1 fruit fly cellular context compared by ENCODE assay signal in genomic region chr2L:10697992-10698391, dm6.
TF ChIP-seq lines count a peak whose summit lies in the region.

CG7300 (minus strand) TSS chr2L:10698043.

TF ChIP-seq in whole organism, embryonic, 481 proteins besides CTCF, POLR2A, EP300 and RAD21 (continued from another document and continues in another):
- TF ChIP-seq HHEX (GFP tag; optimal IDR thresholded peaks at IDR 0.05; lab: Kevin White, UChicago), result peak; percentile 35
- peak; percentile 12 for TF ChIP-seq Sox100B (GFP tag; optimal IDR thresholded peaks at IDR 0.05; lab: Kevin White, UChicago)
- TF ChIP-seq CG2875 (GFP tag; optimal IDR thresholded peaks at IDR 0.05; lab: Kevin White, UChicago), result no peak
- TF ChIP-seq CG32767 (GFP tag; IDR thresholded peaks at IDR 0.05; lab: Robert Waterston, UW), result no peak
- no peak for TF ChIP-seq CG18476 (GFP tag; optimal IDR thresholded peaks at IDR 0.05; lab: Kevin White, UChicago)
- peak; percentile 40 for TF ChIP-seq mam (GFP tag; optimal IDR thresholded peaks at IDR 0.05; lab: Kevin White, UChicago)
- TF ChIP-seq tio (GFP tag; optimal IDR thresholded peaks at IDR 0.05; lab: Kevin White, UChicago), result peak; percentile 18
- peak; percentile 17 for TF ChIP-seq CG9727 (GFP tag; optimal IDR thresholded peaks at IDR 0.05; lab: Kevin White, UChicago)
- no peak for TF ChIP-seq Trl (optimal IDR thresholded peaks at IDR 0.05; lab: Kevin White, UChicago)
- peak; percentile 32 for TF ChIP-seq Trl (GFP tag; optimal IDR thresholded peaks at IDR 0.05; lab: Kevin White, UChicago)
- no peak for TF ChIP-seq Neu2 (GFP tag; optimal IDR thresholded peaks at IDR 0.05; lab: Kevin White, UChicago; ENCODE audit: borderline replicate concordance)
- TF ChIP-seq Dp (GFP tag; optimal IDR thresholded peaks at IDR 0.05; lab: Kevin White, UChicago), result no peak
- TF ChIP-seq sisA (GFP tag; IDR thresholded peaks at IDR 0.05; lab: Robert Waterston, UW), result peak; percentile 27; the same call in 1 of the 2 replicates
- TF ChIP-seq CG10543 (GFP tag; optimal IDR thresholded peaks at IDR 0.05; lab: Kevin White, UChicago), result no peak
- no peak for TF ChIP-seq CG18764 (GFP tag; optimal IDR thresholded peaks at IDR 0.05; lab: Kevin White, UChicago)
- no peak for TF ChIP-seq z (GFP tag; IDR thresholded peaks at IDR 0.05; lab: Robert Waterston, UW)
- peak; percentile 32 for TF ChIP-seq gsb-n (tag; optimal IDR thresholded peaks at IDR 0.05; lab: Kevin White, UChicago)
- peak in 1 of 2 experiments; percentile 40 for TF ChIP-seq Eip74EF (GFP tag; optimal IDR thresholded peaks at IDR 0.05; lab: Kevin White, UChicago)
- TF ChIP-seq sens (GFP tag; lab: Kevin White, UChicago), result peak; percentile 80
- no peak for TF ChIP-seq jumu (GFP tag; optimal IDR thresholded peaks at IDR 0.05; lab: Kevin White, UChicago)
- no peak for TF ChIP-seq twi (tag; optimal IDR thresholded peaks at IDR 0.05; lab: Kevin White, UChicago)
- no peak for TF ChIP-seq Opbp (GFP tag; IDR thresholded peaks at IDR 0.05; lab: Robert Waterston, UW; ENCODE audit: partially characterized antibody)
- peak; percentile 15 for TF ChIP-seq Hr3 (GFP tag; optimal IDR thresholded peaks at IDR 0.05; lab: Kevin White, UChicago)
- peak; percentile 68 for TF ChIP-seq Xrp1 (GFP tag; IDR thresholded peaks at IDR 0.05; lab: Robert Waterston, UW)
- TF ChIP-seq chif (GFP tag; optimal IDR thresholded peaks at IDR 0.05; lab: Kevin White, UChicago), result peak; percentile 26 to 40
- no peak for TF ChIP-seq sr (GFP tag; IDR thresholded peaks at IDR 0.05; lab: Robert Waterston, UW)
- TF ChIP-seq h (optimal IDR thresholded peaks at IDR 0.05; lab: Kevin White, UChicago), result no peak
- TF ChIP-seq CG14050 (GFP tag; IDR thresholded peaks at IDR 0.05; lab: Robert Waterston, UW), result no peak
- peak; percentile 1 for TF ChIP-seq Atf3 (GFP tag; optimal IDR thresholded peaks at IDR 0.05; lab: Kevin White, UChicago)
- no peak for TF ChIP-seq kah (GFP tag; optimal IDR thresholded peaks at IDR 0.05; lab: Kevin White, UChicago)
- TF ChIP-seq gro (GFP tag; optimal IDR thresholded peaks at IDR 0.05; lab: Kevin White, UChicago), result peak; percentile 75
- no peak; the same call in 2 of the 3 replicates for TF ChIP-seq croc (GFP tag; conservative IDR thresholded peaks at IDR 0.05; lab: Robert Waterston, UW)
- no peak for TF ChIP-seq Mrtf (GFP tag; IDR thresholded peaks at IDR 0.05; lab: Robert Waterston, UW)
- no peak for TF ChIP-seq ewg (GFP tag; optimal IDR thresholded peaks at IDR 0.05; lab: Kevin White, UChicago)
- no peak; the same call in 1 of the 2 replicates for TF ChIP-seq CG11085 (GFP tag; IDR thresholded peaks at IDR 0.05; lab: Robert Waterston, UW)
- TF ChIP-seq ham (GFP tag; IDR thresholded peaks at IDR 0.05; lab: Robert Waterston, UW), result no peak
- TF ChIP-seq Fer1 (GFP tag; optimal IDR thresholded peaks at IDR 0.05; lab: Kevin White, UChicago), result no peak
- TF ChIP-seq ttk (GFP tag; IDR thresholded peaks at IDR 0.05; lab: Robert Waterston, UW), result no peak; the same call in 1 of the 2 replicates
- TF ChIP-seq CG30403 (GFP tag; optimal IDR thresholded peaks at IDR 0.05; lab: Kevin White, UChicago), result peak; percentile 62
- peak; percentile 49 for TF ChIP-seq CG17385 (GFP tag; optimal IDR thresholded peaks at IDR 0.05; lab: Kevin White, UChicago)
- TF ChIP-seq CG14014 (GFP tag; IDR thresholded peaks at IDR 0.05; lab: Robert Waterston, UW), result no peak
- no peak for TF ChIP-seq CG17802 (tag; optimal IDR thresholded peaks at IDR 0.05; lab: Kevin White, UChicago)
- peak; percentile 24; the same call in 1 of the 2 replicates for TF ChIP-seq esg (GFP tag; conservative IDR thresholded peaks at IDR 0.05; lab: Robert Waterston, UW)
- peak; percentile 31; the same call in 1 of the 2 replicates for TF ChIP-seq peb (GFP tag; IDR thresholded peaks at IDR 0.05; lab: Robert Waterston, UW)
- peak; percentile 89 for TF ChIP-seq Rfx (GFP tag; IDR thresholded peaks at IDR 0.05; lab: Robert Waterston, UW)
- TF ChIP-seq CG8359 (GFP tag; optimal IDR thresholded peaks at IDR 0.05; lab: Kevin White, UChicago; ENCODE audit: borderline replicate concordance), result no peak
- TF ChIP-seq Vsx1 (GFP tag; optimal IDR thresholded peaks at IDR 0.05; lab: Kevin White, UChicago), result no peak
- TF ChIP-seq danr (GFP tag; IDR thresholded peaks at IDR 0.05; lab: Robert Waterston, UW), result no peak
- peak; percentile 65 for TF ChIP-seq tgo (GFP tag; IDR thresholded peaks at IDR 0.05; lab: Robert Waterston, UW)
- TF ChIP-seq CG11695 (GFP tag; IDR thresholded peaks at IDR 0.05; lab: Robert Waterston, UW), result peak; percentile 69; the same call in 2 of the 3 replicates
- TF ChIP-seq chm (GFP tag; IDR thresholded peaks at IDR 0.05; lab: Robert Waterston, UW), result peak; percentile 42; the same call in 1 of the 2 replicates
- peak; percentile 56 for TF ChIP-seq Xbp1 (GFP tag; optimal IDR thresholded peaks at IDR 0.05; lab: Kevin White, UChicago)
- no peak for TF ChIP-seq CG34422 (GFP tag; IDR thresholded peaks at IDR 0.05; lab: Robert Waterston, UW)
- TF ChIP-seq pnt (GFP tag; optimal IDR thresholded peaks at IDR 0.05; lab: Kevin White, UChicago), result no peak
- no peak for TF ChIP-seq CG17568 (GFP tag; optimal IDR thresholded peaks at IDR 0.05; lab: Kevin White, UChicago)
- no peak for TF ChIP-seq dimm (GFP tag; IDR thresholded peaks at IDR 0.05; lab: Robert Waterston, UW)
- TF ChIP-seq ssp (GFP tag; IDR thresholded peaks at IDR 0.05; lab: Robert Waterston, UW), result peak; percentile 34; the same call in 1 of the 2 replicates
- peak; percentile 3 for TF ChIP-seq Myb (GFP tag; optimal IDR thresholded peaks at IDR 0.05; lab: Kevin White, UChicago)
- no peak for TF ChIP-seq odd (GFP tag; optimal IDR thresholded peaks at IDR 0.05; lab: Kevin White, UChicago)
- peak; percentile 57 for TF ChIP-seq CG6689 (GFP tag; IDR thresholded peaks at IDR 0.05; lab: Robert Waterston, UW)
- peak; percentile 72 for TF ChIP-seq Taf1 (GFP tag; IDR thresholded peaks at IDR 0.05; lab: Robert Waterston, UW)
- no peak for TF ChIP-seq CG6654 (GFP tag; optimal IDR thresholded peaks at IDR 0.05; lab: Kevin White, UChicago)
- TF ChIP-seq zen2 (GFP tag; IDR thresholded peaks at IDR 0.05; lab: Robert Waterston, UW; ENCODE audit: partially characterized antibody), result no peak
- peak; percentile 10 for TF ChIP-seq CG10462 (GFP tag; optimal IDR thresholded peaks at IDR 0.05; lab: Kevin White, UChicago)
- no peak for TF ChIP-seq sug (tag; optimal IDR thresholded peaks at IDR 0.05; lab: Kevin White, UChicago)
- no peak for TF ChIP-seq Doc2 (GFP tag; IDR thresholded peaks at IDR 0.05; lab: Robert Waterston, UW)
- TF ChIP-seq CG2712 (tag; optimal IDR thresholded peaks at IDR 0.05; lab: Kevin White, UChicago), result peak; percentile 63
- TF ChIP-seq Blimp-1 (GFP tag; optimal IDR thresholded peaks at IDR 0.05; lab: Kevin White, UChicago), result peak; percentile 70
- TF ChIP-seq MESR4 (GFP tag; optimal IDR thresholded peaks at IDR 0.05; lab: Kevin White, UChicago), result no peak
- TF ChIP-seq nerfin-2 (GFP tag; IDR thresholded peaks at IDR 0.05; lab: Robert Waterston, UW; ENCODE audit: partially characterized antibody), result no peak
- no peak for TF ChIP-seq CG11093 (GFP tag; IDR thresholded peaks at IDR 0.05; lab: Robert Waterston, UW)
- TF ChIP-seq Camta (GFP tag; optimal IDR thresholded peaks at IDR 0.05; lab: Kevin White, UChicago), result peak; percentile 9
- peak; percentile 69; the same call in 1 of the 3 replicates for TF ChIP-seq ci (GFP tag; IDR thresholded peaks at IDR 0.05; lab: Robert Waterston, UW)
- TF ChIP-seq schlank (tag; optimal IDR thresholded peaks at IDR 0.05; lab: Kevin White, UChicago), result peak; percentile 8
- peak; percentile 8 for TF ChIP-seq CG14710 (tag; optimal IDR thresholded peaks at IDR 0.05; lab: Kevin White, UChicago)
- TF ChIP-seq lov (optimal IDR thresholded peaks at IDR 0.05; lab: Kevin White, UChicago), result no peak
- TF ChIP-seq lov (GFP tag; IDR thresholded peaks at IDR 0.05; lab: Robert Waterston, UW), result no peak
- TF ChIP-seq Hsf (GFP tag; optimal IDR thresholded peaks at IDR 0.05; lab: Kevin White, UChicago), result peak; percentile 45
- TF ChIP-seq stc (GFP tag; IDR thresholded peaks at IDR 0.05; lab: Robert Waterston, UW), result no peak; the same call in 1 of the 2 replicates
- no peak for TF ChIP-seq CG4328 (GFP tag; optimal IDR thresholded peaks at IDR 0.05; lab: Kevin White, UChicago)
- TF ChIP-seq onecut (GFP tag; IDR thresholded peaks at IDR 0.05; lab: Robert Waterston, UW), result no peak
- peak; percentile 59 for TF ChIP-seq Awh (GFP tag; IDR thresholded peaks at IDR 0.05; lab: Robert Waterston, UW)
- TF ChIP-seq toy (GFP tag; IDR thresholded peaks at IDR 0.05; lab: Robert Waterston, UW), result no peak
- TF ChIP-seq fd96Cb (tag; optimal IDR thresholded peaks at IDR 0.05; lab: Kevin White, UChicago), result peak; percentile 52
- 0 out of 2 replicates have a peak, but pooled peaks have one; percentile 43 for TF ChIP-seq wdn (GFP tag; IDR thresholded peaks at IDR 0.05; lab: Robert Waterston, UW)
- TF ChIP-seq Side (GFP tag; optimal IDR thresholded peaks at IDR 0.05; lab: Kevin White, UChicago), result no peak
- peak; percentile 65 for TF ChIP-seq PHDP (tag; optimal IDR thresholded peaks at IDR 0.05; lab: Kevin White, UChicago)
- peak; percentile 48 for TF ChIP-seq CoRest (tag; optimal IDR thresholded peaks at IDR 0.05; lab: Kevin White, UChicago)
- no peak for TF ChIP-seq nerfin-1 (tag; optimal IDR thresholded peaks at IDR 0.05; lab: Kevin White, UChicago)
- 0 out of 2 replicates have a peak, but pooled peaks have one; percentile 18 for TF ChIP-seq CG31224 (GFP tag; IDR thresholded peaks at IDR 0.05; lab: Robert Waterston, UW)
- TF ChIP-seq Atf-2 (GFP tag; optimal IDR thresholded peaks at IDR 0.05; lab: Kevin White, UChicago), result no peak
- no peak for TF ChIP-seq bowl (GFP tag; IDR thresholded peaks at IDR 0.05; lab: Robert Waterston, UW)
- TF ChIP-seq hkb (optimal IDR thresholded peaks at IDR 0.05; lab: Kevin White, UChicago), result no peak
- TF ChIP-seq hkb (GFP tag; IDR thresholded peaks at IDR 0.05; lab: Robert Waterston, UW), result peak; percentile 64
- peak; percentile 21 for TF ChIP-seq HLH54F (GFP tag; optimal IDR thresholded peaks at IDR 0.05; lab: Kevin White, UChicago)
- TF ChIP-seq nau (GFP tag; optimal IDR thresholded peaks at IDR 0.05; lab: Kevin White, UChicago), result no peak
- TF ChIP-seq gfzf (GFP tag; optimal IDR thresholded peaks at IDR 0.05; lab: Kevin White, UChicago), result no peak
- TF ChIP-seq CG15011 (GFP tag; optimal IDR thresholded peaks at IDR 0.05; lab: Kevin White, UChicago), result no peak
- no peak for TF ChIP-seq hbn (GFP tag; IDR thresholded peaks at IDR 0.05; lab: Robert Waterston, UW; ENCODE audit: partially characterized antibody)
- no peak for TF ChIP-seq crp (GFP tag; optimal IDR thresholded peaks at IDR 0.05; lab: Kevin White, UChicago)
- peak; percentile 65 for TF ChIP-seq unpg (GFP tag; optimal IDR thresholded peaks at IDR 0.05; lab: Kevin White, UChicago)
- no peak for TF ChIP-seq CG7963 (GFP tag; IDR thresholded peaks at IDR 0.05; lab: Robert Waterston, UW; ENCODE audit: partially characterized antibody)
- no peak for TF ChIP-seq ap (GFP tag; IDR thresholded peaks at IDR 0.05; lab: Robert Waterston, UW)
- TF ChIP-seq CG9876 (GFP tag; optimal IDR thresholded peaks at IDR 0.05; lab: Kevin White, UChicago), result no peak
- TF ChIP-seq bab2 (GFP tag; optimal IDR thresholded peaks at IDR 0.05; lab: Kevin White, UChicago), result peak; percentile 24
- TF ChIP-seq Sry-β (GFP tag; optimal IDR thresholded peaks at IDR 0.05; lab: Kevin White, UChicago), result no peak
- no peak for TF ChIP-seq Bgb (GFP tag; IDR thresholded peaks at IDR 0.05; lab: Robert Waterston, UW; ENCODE audit: partially characterized antibody)
- TF ChIP-seq row (GFP tag; IDR thresholded peaks at IDR 0.05; lab: Robert Waterston, UW), result peak; percentile 73
- TF ChIP-seq CG10274 (GFP tag; optimal IDR thresholded peaks at IDR 0.05; lab: Kevin White, UChicago), result peak; percentile 9
- peak; percentile 62 for TF ChIP-seq lilli (GFP tag; optimal IDR thresholded peaks at IDR 0.05; lab: Kevin White, UChicago)
- peak; percentile 76 for TF ChIP-seq CG11456 (GFP tag; IDR thresholded peaks at IDR 0.05; lab: Robert Waterston, UW)
- TF ChIP-seq en (GFP tag; optimal IDR thresholded peaks at IDR 0.05; lab: Kevin White, UChicago), result no peak
- no peak for TF ChIP-seq ftz-f1 (GFP tag; optimal IDR thresholded peaks at IDR 0.05; lab: Kevin White, UChicago)
- TF ChIP-seq CG6254 (GFP tag; optimal IDR thresholded peaks at IDR 0.05; lab: Kevin White, UChicago), result peak; percentile 9
- TF ChIP-seq CG12104 (GFP tag; optimal IDR thresholded peaks at IDR 0.05; lab: Kevin White, UChicago), result no peak
- peak; percentile 22 for TF ChIP-seq CG1602 (GFP tag; optimal IDR thresholded peaks at IDR 0.05; lab: Kevin White, UChicago)
- no peak for TF ChIP-seq gcm2 (GFP tag; optimal IDR thresholded peaks at IDR 0.05; lab: Kevin White, UChicago)
- no peak for TF ChIP-seq Optix (GFP tag; IDR thresholded peaks at IDR 0.05; lab: Robert Waterston, UW)
- no peak for TF ChIP-seq Nf-YC (tag; optimal IDR thresholded peaks at IDR 0.05; lab: Kevin White, UChicago)
- no peak for TF ChIP-seq HLH3B (GFP tag; IDR thresholded peaks at IDR 0.05; lab: Robert Waterston, UW)
- peak; percentile 11 for TF ChIP-seq D19B (GFP tag; optimal IDR thresholded peaks at IDR 0.05; lab: Kevin White, UChicago)
- no peak for TF ChIP-seq Drgx (GFP tag; IDR thresholded peaks at IDR 0.05; lab: Robert Waterston, UW)
- no peak for TF ChIP-seq CG6765 (GFP tag; optimal IDR thresholded peaks at IDR 0.05; lab: Kevin White, UChicago)
- TF ChIP-seq jigr1 (GFP tag; IDR thresholded peaks at IDR 0.05; lab: Robert Waterston, UW), result no peak
- peak; percentile 27 for TF ChIP-seq CG31388 (GFP tag; optimal IDR thresholded peaks at IDR 0.05; lab: Kevin White, UChicago)
- 0 out of 2 replicates have a peak, but pooled peaks have one; percentile 38 for TF ChIP-seq gsb (GFP tag; IDR thresholded peaks at IDR 0.05; lab: Robert Waterston, UW)
- peak; percentile 27 for TF ChIP-seq CG10267 (tag; optimal IDR thresholded peaks at IDR 0.05; lab: Kevin White, UChicago)
- TF ChIP-seq CG14860 (GFP tag; IDR thresholded peaks at IDR 0.05; lab: Robert Waterston, UW; ENCODE audit: partially characterized antibody), result no peak
- no peak for TF ChIP-seq HmgD (GFP tag; optimal IDR thresholded peaks at IDR 0.05; lab: Kevin White, UChicago)
- no peak for TF ChIP-seq unc-4 (GFP tag; IDR thresholded peaks at IDR 0.05; lab: Robert Waterston, UW; ENCODE audit: partially characterized antibody)
- no peak for TF ChIP-seq dati (GFP tag; IDR thresholded peaks at IDR 0.05; lab: Robert Waterston, UW)
- TF ChIP-seq usp (GFP tag; optimal IDR thresholded peaks at IDR 0.05; lab: Kevin White, UChicago), result no peak
- no peak for TF ChIP-seq CG10321 (GFP tag; IDR thresholded peaks at IDR 0.05; lab: Robert Waterston, UW)
- TF ChIP-seq CG12219 (GFP tag; optimal IDR thresholded peaks at IDR 0.05; lab: Kevin White, UChicago), result peak; percentile 23
